Worm (Caenorhabditis elegans) whole organism, young adult: ENCODE data around the gene rfs-1.

ENCODE experiments used
- F22D6.2 ChIP-seq: sonication (generic microtip); optimal IDR thresholded peaks from 2 replicates; lab custom pipeline; 2016; ENCODE audit warnings: mild to moderate bottlenecking, missing genetic modification characterization, missing compliant biosample characterization
- Y53G8AR.9 ChIP-seq: fragments of 200-800 bp; sonication (Bioruptor generic); conservative IDR thresholded peaks from 2 replicates; pipeline ENCODE4 v1.3.6; 2022; ENCODE audit warnings: missing genetic modification reagents, missing genetic modification characterization, missing compliant biosample characterization
- athp-1 ChIP-seq: sonication (generic microtip); optimal IDR thresholded peaks from 2 replicates; lab custom pipeline; 2017; ENCODE audit warnings: mild to moderate bottlenecking, missing genetic modification characterization, missing compliant biosample characterization
- egl-44 ChIP-seq: fragments of 200-800 bp; sonication (Bioruptor generic); IDR thresholded peaks from 2 replicates; pipeline ENCODE4 v1.3.6; 2022; ENCODE audit warnings: missing genetic modification reagents, missing genetic modification characterization, missing compliant biosample characterization
- him-1 ChIP-seq: sonication (generic microtip); optimal IDR thresholded peaks from 2 replicates; lab custom pipeline; 2016; ENCODE audit warnings: missing genotype, missing genetic modification reagents, missing genetic modification characterization, missing compliant biosample characterization
- hlh-26 ChIP-seq: fragments of 200-800 bp; sonication (Bioruptor generic); conservative IDR thresholded peaks from 2 replicates; pipeline ENCODE4 v1.3.6; 2022; ENCODE audit warnings: missing genetic modification reagents, missing genetic modification characterization, missing compliant biosample characterization
- let-526 ChIP-seq: fragments of 200-800 bp; sonication (Bioruptor generic); IDR thresholded peaks from 2 replicates; pipeline ENCODE4 v1.3.6; 2022; ENCODE audit warnings: missing genetic modification reagents, missing genetic modification characterization, missing compliant biosample characterization
- lin-40 ChIP-seq: sonication (generic microtip); optimal IDR thresholded peaks from 2 replicates; lab custom pipeline; 2016; ENCODE audit warnings: missing genetic modification characterization, mild to moderate bottlenecking, missing compliant biosample characterization, missing genotype, missing genetic modification reagents
- madf-8 ChIP-seq: fragments of 200-800 bp; sonication (Bioruptor generic); conservative IDR thresholded peaks from 2 replicates; pipeline ENCODE4 v1.3.6; 2022; ENCODE audit warnings: missing genetic modification reagents, missing genetic modification characterization, missing compliant biosample characterization
- nhr-90 ChIP-seq: sonication (generic microtip); optimal IDR thresholded peaks from 2 replicates; lab custom pipeline; 2016; ENCODE audit warnings: missing genotype, mild to moderate bottlenecking, missing genetic modification characterization, missing compliant biosample characterization
- snpc-1.1 ChIP-seq: sonication (generic microtip); optimal IDR thresholded peaks from 2 replicates; lab custom pipeline; 2017; ENCODE audit warnings: missing genetic modification characterization, mild to moderate bottlenecking, missing compliant biosample characterization, antibody characterized with exemption, moderate library complexity, missing genotype, missing genetic modification reagents; ENCODE audit not compliant: insufficient read depth
- snpc-4 ChIP-seq, 5 experiments: fragments of 150-350 bp in 1 of 5; sonication (generic microtip) in 4 of 5; optimal IDR thresholded peaks; 2 replicates each; lab custom pipeline; 2014 to 2018; ENCODE audit warnings: missing genetic modification characterization in 5 of 5, missing biosample characterization in 3 of 5, antibody characterized with exemption in 2 of 5, mild to moderate bottlenecking in 2 of 5, missing compliant biosample characterization in 2 of 5, missing genotype in 2 of 5, moderate library complexity in 2 of 5, missing genetic modification reagents in 1 of 5
- unc-62 ChIP-seq: fragments of 150-350 bp; optimal IDR thresholded peaks from 2 replicates; lab custom pipeline; 2014; ENCODE audit warnings: missing biosample characterization, missing genetic modification reagents, missing genetic modification characterization
- zfh-2 ChIP-seq: fragments of 200-800 bp; sonication (Bioruptor generic); conservative IDR thresholded peaks from 2 replicates; pipeline ENCODE4 v1.3.6; 2022; ENCODE audit warnings: missing genetic modification reagents, missing genetic modification characterization, missing compliant biosample characterization

DNA sequence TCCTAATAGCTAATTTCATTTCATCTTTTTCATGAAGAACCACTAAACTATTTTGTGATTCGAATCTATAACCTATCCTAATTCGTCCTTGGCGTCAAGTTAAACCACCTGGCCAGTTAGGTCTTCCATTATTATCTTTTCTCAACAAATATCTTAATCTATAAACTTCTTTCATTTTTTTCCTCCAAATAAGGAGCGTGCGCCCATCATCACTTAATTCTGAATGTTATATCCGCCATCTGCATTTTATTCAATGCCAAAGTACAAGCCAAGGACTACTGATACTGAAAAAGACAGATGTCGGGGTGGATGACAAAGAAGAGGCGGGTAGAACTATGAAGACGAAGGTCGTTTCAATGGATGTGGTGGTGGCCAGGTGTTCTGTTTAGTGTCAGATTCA lies 2.6 kb downstream of the rfs-1 start:
- no peak for TF ChIP-seq madf-8 (GFP tag; lab: Robert Waterston, UW)
- no peak for TF ChIP-seq snpc-4 (GFP tag; optimal IDR thresholded peaks at IDR 0.05; lab: Kevin White, UChicago)
- no peak for TF ChIP-seq snpc-4 (tag; optimal IDR thresholded peaks at IDR 0.05; lab: Kevin White, UChicago)
- TF ChIP-seq unc-62: no peak
- TF ChIP-seq hlh-26: no peak
- TF ChIP-seq nhr-90: no peak
- TF ChIP-seq F22D6.2 (tag; lab: Kevin White, UChicago): no peak
- TF ChIP-seq athp-1 (tag; lab: Kevin White, UChicago): no peak
- no peak for TF ChIP-seq zfh-2
- no peak for TF ChIP-seq snpc-1.1 (tag; lab: Kevin White, UChicago)
- TF ChIP-seq let-526 (GFP tag; lab: Robert Waterston, UW): no peak
- no peak for TF ChIP-seq egl-44 (GFP tag; lab: Robert Waterston, UW)
- TF ChIP-seq Y53G8AR.9 (GFP tag; lab: Robert Waterston, UW): no peak
- TF ChIP-seq him-1 (tag; lab: Kevin White, UChicago): no peak
- TF ChIP-seq lin-40 (tag; lab: Kevin White, UChicago): no peak
